Fruit fly (Drosophila melanogaster): ENCODE data around the gene Ugt36A1.

Ugt36A1 gene

DNA sequence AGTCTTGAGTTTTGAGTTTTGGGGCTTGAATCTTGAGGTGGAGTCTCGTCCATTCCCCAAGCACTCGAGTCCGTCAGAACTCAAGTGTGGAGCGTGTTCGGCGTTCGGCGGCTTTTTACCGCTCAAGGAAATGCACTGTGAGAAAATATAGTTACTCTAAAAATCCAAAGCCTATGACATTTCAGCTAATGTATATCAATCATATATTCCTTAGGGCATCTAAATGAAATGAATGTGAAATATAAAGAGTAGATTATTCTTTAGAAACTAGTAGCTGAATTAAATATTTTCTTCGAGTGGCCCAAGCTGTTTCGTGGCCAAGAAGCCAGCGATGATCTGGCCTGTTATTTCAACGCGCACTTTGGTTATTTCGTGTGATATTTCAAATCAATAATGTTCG lies 31.6 kb upstream of the Ugt36A1 start (continued):
- TF ChIP-seq Ssrp (tag; optimal IDR thresholded peaks at IDR 0.05) (peak; percentile 40), Ada2b (GFP tag; IDR thresholded peaks at IDR 0.05) (peak; percentile 48; the same call in 1 of the 2 replicates), dysf (GFP tag; IDR thresholded peaks at IDR 0.05) (peak; percentile 49; the same call in 2 of the 3 replicates), Stat92E (GFP tag; optimal IDR thresholded peaks at IDR 0.05) (no peak), CG2875 (GFP tag; optimal IDR thresholded peaks at IDR 0.05) (peak; percentile 46), B-H1 (GFP tag; IDR thresholded peaks at IDR 0.05) (no peak), sob (GFP tag; IDR thresholded peaks at IDR 0.05) (peak; percentile 60; the same call in 1 of the 2 replicates), Sin3A (optimal IDR thresholded peaks at IDR 0.05) (no peak), row (GFP tag; IDR thresholded peaks at IDR 0.05) (peak; percentile 64), H2.0 (GFP tag; IDR thresholded peaks at IDR 0.05) (peak; percentile 47; the same call in 1 of the 2 replicates), jigr1 (GFP tag; IDR thresholded peaks at IDR 0.05) (no peak), CG9727 (GFP tag; optimal IDR thresholded peaks at IDR 0.05) (peak; percentile 53), CG12391 (tag; optimal IDR thresholded peaks at IDR 0.05) (peak; percentile 56), Med (GFP tag) (peak; percentile 69), CG4360 (GFP tag; IDR thresholded peaks at IDR 0.05) (no peak), nerfin-2 (GFP tag; IDR thresholded peaks at IDR 0.05; ENCODE audit: partially characterized antibody) (no peak), run (tag; optimal IDR thresholded peaks at IDR 0.05) (no peak), CG4404 (GFP tag; IDR thresholded peaks at IDR 0.05) (no peak), NfI (GFP tag; optimal IDR thresholded peaks at IDR 0.05) (peak; percentile 11), Vsx1 (GFP tag; optimal IDR thresholded peaks at IDR 0.05) (peak; percentile 18), CG7786 (GFP tag; optimal IDR thresholded peaks at IDR 0.05) (peak; percentile 4), Hr3 (GFP tag; optimal IDR thresholded peaks at IDR 0.05) (peak; percentile 29), CG4707 (GFP tag; optimal IDR thresholded peaks at IDR 0.05) (peak; percentile 15), dmrt11E (tag; optimal IDR thresholded peaks at IDR 0.05) (peak; percentile 83), pum (GFP tag; optimal IDR thresholded peaks at IDR 0.05) (peak; percentile 33), cas (GFP tag; IDR thresholded peaks at IDR 0.05) (no peak), CG7839 (tag; optimal IDR thresholded peaks at IDR 0.05) (peak; percentile 54), CG4820 (GFP tag; optimal IDR thresholded peaks at IDR 0.05) (peak; percentile 44), Abd-B (GFP tag; optimal IDR thresholded peaks at IDR 0.05) (no peak), Sox100B (GFP tag; optimal IDR thresholded peaks at IDR 0.05) (peak; percentile 26), NFAT (GFP tag; IDR thresholded peaks at IDR 0.05) (no peak), ac (GFP tag; optimal IDR thresholded peaks at IDR 0.05) (no peak), Sox102F (GFP tag; optimal IDR thresholded peaks at IDR 0.05) (peak; percentile 35), CG1233 (GFP tag; optimal IDR thresholded peaks at IDR 0.05) (peak; percentile 33), aop (GFP tag; IDR thresholded peaks at IDR 0.05) (no peak), BEAF-32 (GFP tag; optimal IDR thresholded peaks at IDR 0.05) (no peak), E2f1 (GFP tag; IDR thresholded peaks at IDR 0.05) (0 out of 2 replicates have a peak, but pooled peaks have one; percentile 25), ara (GFP tag; IDR thresholded peaks at IDR 0.05) (peak; percentile 70), CG2678 (tag; optimal IDR thresholded peaks at IDR 0.05) (peak; percentile 48), CkIIα-i1 (GFP tag; IDR thresholded peaks at IDR 0.05) (no peak), CG32772 (GFP tag; IDR thresholded peaks at IDR 0.05) (peak; percentile 59), lmd (GFP tag; IDR thresholded peaks at IDR 0.05) (peak; percentile 29; the same call in 1 of the 2 replicates), lilli (GFP tag; optimal IDR thresholded peaks at IDR 0.05) (peak; percentile 20), onecut (GFP tag; IDR thresholded peaks at IDR 0.05) (0 out of 2 replicates have a peak, but pooled peaks have one; percentile 35), CG7556 (GFP tag; optimal IDR thresholded peaks at IDR 0.05) (peak; percentile 29), CG14710 (tag; optimal IDR thresholded peaks at IDR 0.05) (peak; percentile 65), ab (GFP tag; optimal IDR thresholded peaks at IDR 0.05) (no peak), CG8924 (tag; optimal IDR thresholded peaks at IDR 0.05) (peak; percentile 39), Neu2 (GFP tag; optimal IDR thresholded peaks at IDR 0.05; ENCODE audit: borderline replicate concordance) (no peak), Ptx1 (GFP tag; IDR thresholded peaks at IDR 0.05) (peak; percentile 51), CG15011 (GFP tag; optimal IDR thresholded peaks at IDR 0.05) (no peak)
